Fruit fly (Drosophila melanogaster): ENCODE measurements around the gene OS9.

- no peak for TF ChIP-seq CTCF (optimal IDR thresholded peaks at IDR 0.05)
- no peak for TF ChIP-seq CG8478 (optimal IDR thresholded peaks at IDR 0.05)
Measured at dm6 chr2L:19962252-19962729, 4.0 kb downstream of the OS9 start, which contains the start of the genes CG13965 and CG16772.
